Comparison of ENCODE assay signal across 2 worm cellular contexts in the genomic region with DNA sequence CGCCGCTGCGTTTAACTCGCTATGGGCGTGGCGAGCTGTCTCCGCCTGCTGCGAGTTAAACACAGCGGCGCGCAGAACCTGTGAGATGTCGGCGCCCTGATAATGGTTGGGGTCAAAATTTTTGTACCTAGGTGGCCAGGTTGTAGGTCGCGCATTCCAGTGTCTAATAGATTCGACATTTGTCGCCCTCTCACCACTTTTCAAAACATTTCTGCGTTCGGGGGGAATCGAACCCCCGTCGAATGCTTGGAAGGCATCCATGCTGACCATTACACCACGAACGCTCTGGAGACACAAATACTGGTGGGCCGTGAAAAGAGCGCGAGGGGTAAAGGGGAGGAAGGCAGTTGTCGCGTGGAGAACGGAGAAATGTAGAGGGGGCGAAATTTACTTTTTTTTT.
TF ChIP-seq lines count a peak whose summit lies in the region.

No protein-coding gene starts in this region.

TF ChIP-seq in whole organism, L4 larva, 104 proteins besides CTCF, POLR2A, EP300 and RAD21 (continued from another document):
- TF ChIP-seq T20F7.1 (GFP tag; optimal IDR thresholded peaks at IDR 0.05; lab: Kevin White, UChicago) (no peak), Y5F2A.4 (GFP tag; optimal IDR thresholded peaks at IDR 0.05; lab: Kevin White, UChicago) (peak; percentile 74), pha-4 (GFP tag; IDR thresholded peaks at IDR 0.05; lab: Robert Waterston, UW) (peak; percentile 84), pha-4 (tag; optimal IDR thresholded peaks at IDR 0.05; lab: Kevin White, UChicago) (no peak), ZK337.2 (GFP tag; IDR thresholded peaks at IDR 0.05; lab: Robert Waterston, UW) (peak; percentile 52; the same call in 1 of the 2 replicates), nhr-102 (tag; optimal IDR thresholded peaks at IDR 0.05; lab: Kevin White, UChicago) (peak; percentile 87), saeg-2 (GFP tag; IDR thresholded peaks at IDR 0.05; lab: Robert Waterston, UW) (no peak), php-3 (GFP tag; IDR thresholded peaks at IDR 0.05; lab: Robert Waterston, UW) (peak; percentile 71), Y105C5A.15 (GFP tag; IDR thresholded peaks at IDR 0.05; lab: Robert Waterston, UW) (0 out of 2 replicates have a peak, but pooled peaks have one; percentile 63), mdl-1 (tag; optimal IDR thresholded peaks at IDR 0.05; lab: Kevin White, UChicago) (peak in 1 of 2 experiments; percentile 54), lin-38 (GFP tag; IDR thresholded peaks at IDR 0.05; lab: Robert Waterston, UW) (peak; percentile 78), nhr-42 (GFP tag; IDR thresholded peaks at IDR 0.05; lab: Robert Waterston, UW) (peak; percentile 90), spr-1 (tag; optimal IDR thresholded peaks at IDR 0.05; lab: Kevin White, UChicago) (peak; percentile 53), madf-9 (GFP tag; conservative IDR thresholded peaks at IDR 0.05; lab: Robert Waterston, UW) (peak; percentile 73; the same call in 1 of the 2 replicates), hmg-1.1 (GFP tag; IDR thresholded peaks at IDR 0.05; lab: Robert Waterston, UW) (peak; percentile 96), lin-29 (GFP tag; IDR thresholded peaks at IDR 0.05; lab: Robert Waterston, UW) (peak; percentile 77), ceh-82 (tag; optimal IDR thresholded peaks at IDR 0.05; lab: Kevin White, UChicago) (no peak), ces-1 (GFP tag; optimal IDR thresholded peaks at IDR 0.05; lab: Kevin White, UChicago) (no peak), hlh-11 (tag; optimal IDR thresholded peaks at IDR 0.05; lab: Kevin White, UChicago) (peak; percentile 68), lin-1 (GFP tag; IDR thresholded peaks at IDR 0.05; lab: Robert Waterston, UW) (peak; percentile 60; the same call in 1 of the 2 replicates), dmd-6 (GFP tag; IDR thresholded peaks at IDR 0.05; lab: Robert Waterston, UW) (peak; percentile 77), spr-3 (GFP tag; optimal IDR thresholded peaks at IDR 0.05; lab: Kevin White, UChicago) (peak; percentile 80), tra-1 (GFP tag; IDR thresholded peaks at IDR 0.05; lab: Robert Waterston, UW) (peak; percentile 67), lin-39 (tag; optimal IDR thresholded peaks at IDR 0.05; lab: Kevin White, UChicago) (no peak), nhr-6 (tag; optimal IDR thresholded peaks at IDR 0.05; lab: Kevin White, UChicago) (no peak), F44E2.7 (GFP tag; IDR thresholded peaks at IDR 0.05; lab: Robert Waterston, UW) (peak; percentile 89; the same call in 1 of the 2 replicates), cey-2 (tag; optimal IDR thresholded peaks at IDR 0.05; lab: Kevin White, UChicago; ENCODE audit: borderline replicate concordance, insufficient read depth) (no peak), zip-2 (tag; optimal IDR thresholded peaks at IDR 0.05; lab: Kevin White, UChicago) (peak; percentile 71), attf-4 (tag; optimal IDR thresholded peaks at IDR 0.05; lab: Kevin White, UChicago) (no peak), lsy-2 (tag; optimal IDR thresholded peaks at IDR 0.05; lab: Kevin White, UChicago) (peak; percentile 3 to 48), nhr-76 (tag; optimal IDR thresholded peaks at IDR 0.05; lab: Kevin White, UChicago) (no peak), mxl-3 (GFP tag; optimal IDR thresholded peaks at IDR 0.05; lab: Kevin White, UChicago) (peak; percentile 64), lir-3 (tag; optimal IDR thresholded peaks at IDR 0.05; lab: Kevin White, UChicago) (peak; percentile 56), aha-1 (tag; lab: Kevin White, UChicago) (no peak), vab-7 (GFP tag; IDR thresholded peaks at IDR 0.05; lab: Robert Waterston, UW) (peak; percentile 88), ceh-32 (tag; optimal IDR thresholded peaks at IDR 0.05; lab: Kevin White, UChicago; ENCODE audit: poor library complexity) (peak; percentile 20), tag-97 (GFP tag; IDR thresholded peaks at IDR 0.05; lab: Robert Waterston, UW) (no peak), fos-1 (tag; optimal IDR thresholded peaks at IDR 0.05; lab: Kevin White, UChicago) (no peak), daf-8 (GFP tag; IDR thresholded peaks at IDR 0.05; lab: Robert Waterston, UW) (no peak), egl-27 (tag; optimal IDR thresholded peaks at IDR 0.05; lab: Kevin White, UChicago) (no peak), nhr-111 (GFP tag; optimal IDR thresholded peaks at IDR 0.05; lab: Kevin White, UChicago) (peak; percentile 60), nhr-48 (tag; optimal IDR thresholded peaks at IDR 0.05; lab: Kevin White, UChicago) (peak; percentile 67), F37D6.2 (tag; optimal IDR thresholded peaks at IDR 0.05; lab: Kevin White, UChicago) (peak; percentile 75), nhr-11 (tag; optimal IDR thresholded peaks at IDR 0.05; lab: Kevin White, UChicago) (peak; percentile 35), zfp-3 (GFP tag; conservative IDR thresholded peaks at IDR 0.05; lab: Robert Waterston, UW) (peak; percentile 56; the same call in 1 of the 2 replicates), snpc-1.2 (GFP tag; IDR thresholded peaks at IDR 0.05; lab: Robert Waterston, UW) (peak; percentile 74), ama-1 (optimal IDR thresholded peaks at IDR 0.05; lab: Kevin White, UChicago) (no peak), sdz-12 (GFP tag; optimal IDR thresholded peaks at IDR 0.05; lab: Kevin White, UChicago) (no peak)
TF ChIP-seq in whole organism, L4 larva: peak in this region for 69.

TF ChIP-seq in whole organism, late embryonic, 69 proteins besides CTCF, POLR2A, EP300 and RAD21 (continued from another document):
- TF ChIP-seq unc-3 (GFP tag; conservative IDR thresholded peaks at IDR 0.05; lab: Robert Waterston, UW) (peak; percentile 89), unc-3 (tag; optimal IDR thresholded peaks at IDR 0.05; lab: Kevin White, UChicago) (peak; percentile 38), eyg-1 (tag; optimal IDR thresholded peaks at IDR 0.05; lab: Kevin White, UChicago) (peak; percentile 57), nhr-11 (tag; optimal IDR thresholded peaks at IDR 0.05; lab: Kevin White, UChicago) (no peak), madf-2 (tag; optimal IDR thresholded peaks at IDR 0.05; lab: Kevin White, UChicago) (peak; percentile 82)
